Fruit fly (Drosophila melanogaster): ENCODE measurements around the gene Diap1.

DNA sequence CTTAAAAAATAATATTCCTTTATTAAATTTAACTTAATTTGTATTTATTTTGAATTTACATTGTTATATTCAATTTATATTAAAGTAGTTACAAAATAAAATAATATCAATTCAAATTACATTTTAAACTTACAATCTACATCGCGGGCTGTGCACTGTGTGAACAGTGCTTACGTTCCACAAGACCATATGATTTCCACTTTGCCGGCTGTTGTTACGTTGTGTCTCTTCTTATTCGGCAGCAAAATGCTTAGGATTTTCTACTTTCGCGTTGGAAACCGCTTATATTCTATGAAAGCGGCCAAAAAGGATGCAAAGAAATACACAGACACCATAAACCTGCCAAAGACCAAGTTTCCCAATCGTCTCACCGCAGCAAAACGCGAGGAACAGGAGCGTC, 49.2 kb upstream of the Diap1 start, which contains the start of gene IleRS-m:
- TF ChIP-seq CG32121 (GFP tag; IDR thresholded peaks at IDR 0.05) = no peak
- no peak for TF ChIP-seq CG17806 (tag; optimal IDR thresholded peaks at IDR 0.05)
- TF ChIP-seq CG9948 (tag; optimal IDR thresholded peaks at IDR 0.05) = no peak
- TF ChIP-seq rn (GFP tag; IDR thresholded peaks at IDR 0.05) = no peak
- TF ChIP-seq CG13204 (GFP tag; optimal IDR thresholded peaks at IDR 0.05) = no peak
- TF ChIP-seq CG4496 (GFP tag; IDR thresholded peaks at IDR 0.05) = no peak
- no peak for TF ChIP-seq CG8301 (tag; optimal IDR thresholded peaks at IDR 0.05)
- TF ChIP-seq CG10348 (GFP tag; IDR thresholded peaks at IDR 0.05) = no peak
- TF ChIP-seq CG14655 (GFP tag; optimal IDR thresholded peaks at IDR 0.05) = no peak
- TF ChIP-seq Pif1A (GFP tag; optimal IDR thresholded peaks at IDR 0.05) = no peak
- TF ChIP-seq Pif1B (GFP tag; optimal IDR thresholded peaks at IDR 0.05) = no peak
- no peak for TF ChIP-seq CG15710 (tag; optimal IDR thresholded peaks at IDR 0.05)
